Worm (Caenorhabditis elegans) whole organism, early embryonic: ENCODE results near the gene C25F9.13.

Experiments
- B0310.2 ChIP-seq: sonication (generic microtip); optimal IDR thresholded peaks from 2 replicates; lab custom pipeline; 2016; ENCODE audit warnings: mild to moderate bottlenecking, missing genetic modification characterization, missing compliant biosample characterization
- F13C5.2 ChIP-seq: sonication (generic microtip); optimal IDR thresholded peaks from 2 replicates; lab custom pipeline; 2017; ENCODE audit warnings: mild to moderate bottlenecking, missing genetic modification characterization, inconsistent platforms, missing compliant biosample characterization
- aly-1 ChIP-seq: sonication (generic microtip); optimal IDR thresholded peaks from 2 replicates; lab custom pipeline; 2016; ENCODE audit warnings: missing genetic modification characterization, missing compliant biosample characterization
- ama-1 ChIP-seq: fragments of 150-350 bp; optimal IDR thresholded peaks from 2 replicates; lab custom pipeline; 2014
- ceh-13 ChIP-seq: fragments of 200-800 bp; sonication (Bioruptor generic); optimal IDR thresholded peaks from 2 replicates; lab custom pipeline; 2018; ENCODE audit warnings: mild to moderate bottlenecking, missing genetic modification characterization, missing compliant biosample characterization
- ceh-36 ChIP-seq: sonication (generic microtip); optimal IDR thresholded peaks from 2 replicates; lab custom pipeline; 2016; ENCODE audit warnings: missing genetic modification characterization, inconsistent platforms, missing compliant biosample characterization
- ets-7 ChIP-seq: sonication (generic microtip); optimal IDR thresholded peaks from 2 replicates; lab custom pipeline; 2016; ENCODE audit warnings: missing genotype, missing genetic modification characterization, missing compliant biosample characterization
- flt-1 ChIP-seq: fragments of 200-800 bp; sonication (Bioruptor generic); IDR thresholded peaks from 2 replicates; pipeline ENCODE4 v1.3.6; 2022; ENCODE audit warnings: missing genetic modification characterization, missing compliant biosample characterization
- hmbx-1 ChIP-seq: sonication (generic microtip); optimal IDR thresholded peaks from 2 replicates; lab custom pipeline; 2016; ENCODE audit warnings: mild to moderate bottlenecking, missing genetic modification characterization, missing compliant biosample characterization
- hmg-4 ChIP-seq: fragments of 200-800 bp; sonication (Bioruptor generic); optimal IDR thresholded peaks from 2 replicates; lab custom pipeline; 2018; ENCODE audit warnings: mild to moderate bottlenecking, missing genetic modification characterization, missing compliant biosample characterization
- hnd-1 ChIP-seq: sonication (generic microtip); optimal IDR thresholded peaks from 2 replicates; lab custom pipeline; 2016; ENCODE audit warnings: missing genetic modification characterization, missing compliant biosample characterization
- pes-1 ChIP-seq: fragments of 200-800 bp; sonication (Bioruptor generic); IDR thresholded peaks from 2 replicates; pipeline ENCODE4 v1.3.6; 2022; ENCODE audit warnings: missing genetic modification reagents, missing genetic modification characterization, missing compliant biosample characterization
- scrt-1 ChIP-seq: fragments of 200-800 bp; sonication (Bioruptor generic); IDR thresholded peaks from 2 replicates; pipeline ENCODE4 v1.3.6; 2022; ENCODE audit warnings: missing genetic modification characterization, missing compliant biosample characterization
- sea-1 ChIP-seq: fragments of 200-800 bp; sonication (Bioruptor generic); conservative IDR thresholded peaks from 2 replicates; pipeline ENCODE4 v1.3.6; 2022; ENCODE audit warnings: missing genetic modification characterization, missing compliant biosample characterization
- tbx-11 ChIP-seq: fragments of 200-800 bp; sonication (Bioruptor generic); IDR thresholded peaks from 2 replicates; pipeline ENCODE4 v1.3.6; 2022; ENCODE audit warnings: missing genetic modification characterization, missing compliant biosample characterization
- tbx-37 ChIP-seq: fragments of 200-800 bp; sonication (Bioruptor generic); conservative IDR thresholded peaks from 2 replicates; pipeline ENCODE4 v1.3.6; 2022; ENCODE audit warnings: missing genetic modification reagents, missing genetic modification characterization, missing compliant biosample characterization
- tra-4 ChIP-seq: sonication (generic microtip); optimal IDR thresholded peaks from 2 replicates; lab custom pipeline; 2017; ENCODE audit warnings: missing genetic modification characterization, missing compliant biosample characterization

C25F9.13 gene

DNA sequence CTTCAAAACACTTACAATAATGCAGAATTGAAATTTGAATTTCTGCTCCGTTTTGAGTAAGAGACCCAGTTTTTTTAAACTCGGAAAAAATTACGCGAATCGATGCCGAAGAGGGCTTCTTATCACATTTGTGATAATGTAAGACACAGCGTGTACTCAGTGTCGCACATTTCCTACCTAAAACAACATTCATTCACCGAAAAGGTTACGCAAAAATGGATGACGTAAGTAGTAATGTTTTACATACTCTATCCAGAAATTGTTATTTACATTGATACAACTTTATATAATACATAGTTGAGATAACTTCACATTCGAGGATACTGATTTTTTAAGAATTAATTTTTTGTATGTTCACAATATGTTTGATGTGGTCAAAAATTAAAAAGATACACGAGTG, 17.7 kb upstream of the C25F9.13 start, which contains the start of the genes C25F9.4 and C25F9.9:
Gene C25F9.4 (minus strand): TSS at position 101 of the 400 bp plus-strand sequence.
Gene C25F9.9 (plus strand): TSS at position 137 of the 400 bp plus-strand sequence.
- TF ChIP-seq B0310.2 (tag; lab: Kevin White, UChicago) (no peak), aly-1 (no peak), hmbx-1 (tag; lab: Kevin White, UChicago) (no peak), F13C5.2 (tag; lab: Kevin White, UChicago) (no peak), ama-1 (lab: Kevin White, UChicago) (no peak)

- no peak for TF ChIP-seq ceh-13 (GFP tag; lab: Kevin White, UChicago)
- TF ChIP-seq flt-1 (GFP tag; lab: Robert Waterston, UW), result no peak
- no peak for TF ChIP-seq F13C5.2 (tag; lab: Kevin White, UChicago)
- TF ChIP-seq ets-7, result no peak
- TF ChIP-seq ceh-36 (tag; lab: Kevin White, UChicago), result no peak
- TF ChIP-seq sea-1 (GFP tag; lab: Robert Waterston, UW), result no peak
Observed at ce11 chrV:19410663-19411062, 11.9 kb upstream of the C25F9.13 start, which contains the start of gene C25F9.5. Gene C25F9.5, minus strand, starts transcription at chrV:19410857.

DNA sequence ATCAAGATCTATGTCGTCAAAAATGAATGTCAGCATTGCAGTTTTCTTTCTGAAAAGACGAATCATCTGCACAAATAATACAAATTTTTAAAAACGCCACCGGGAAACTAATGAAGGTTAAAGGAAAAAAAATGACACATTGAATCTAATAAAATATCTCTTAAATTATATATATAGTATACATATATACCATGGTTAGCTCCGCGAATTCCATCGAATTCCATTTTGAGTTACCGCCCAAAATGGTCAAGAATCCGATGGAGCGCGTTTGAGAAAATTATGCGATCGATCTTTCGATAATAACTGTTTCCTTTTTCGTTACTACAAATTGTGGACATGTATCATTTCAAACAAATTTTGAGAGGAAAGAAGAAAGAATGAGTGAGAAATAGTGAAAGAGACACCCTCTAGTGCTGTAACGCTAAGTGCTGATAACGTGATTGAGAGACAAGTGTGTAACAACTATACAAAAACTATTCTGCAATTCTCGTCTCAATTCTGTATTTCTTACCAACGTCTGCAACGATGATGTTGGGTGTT, 6.6 kb upstream of the C25F9.13 start, which contains the start of the genes C25F9.6 and C25F9.10:
Gene C25F9.6 (minus strand): TSS at position 51 of the 540 bp plus-strand sequence.
Gene C25F9.10 (plus strand): TSS at position 454 of the 540 bp plus-strand sequence.
- TF ChIP-seq scrt-1 (GFP tag; lab: Robert Waterston, UW) (no peak), tra-4 (no peak), hmg-4 (GFP tag; lab: Kevin White, UChicago) (no peak), sea-1 (GFP tag; lab: Robert Waterston, UW) (no peak), ceh-13 (GFP tag; lab: Kevin White, UChicago) (no peak), flt-1 (GFP tag; lab: Robert Waterston, UW) (no peak), ama-1 (lab: Kevin White, UChicago) (no peak), tbx-37 (GFP tag; lab: Robert Waterston, UW) (no peak), F13C5.2 (tag; lab: Kevin White, UChicago) (no peak), ceh-36 (tag; lab: Kevin White, UChicago) (no peak), pes-1 (no peak), hnd-1 (no peak), B0310.2 (tag; lab: Kevin White, UChicago) (no peak), tbx-11 (GFP tag; lab: Robert Waterston, UW) (no peak)

DNA sequence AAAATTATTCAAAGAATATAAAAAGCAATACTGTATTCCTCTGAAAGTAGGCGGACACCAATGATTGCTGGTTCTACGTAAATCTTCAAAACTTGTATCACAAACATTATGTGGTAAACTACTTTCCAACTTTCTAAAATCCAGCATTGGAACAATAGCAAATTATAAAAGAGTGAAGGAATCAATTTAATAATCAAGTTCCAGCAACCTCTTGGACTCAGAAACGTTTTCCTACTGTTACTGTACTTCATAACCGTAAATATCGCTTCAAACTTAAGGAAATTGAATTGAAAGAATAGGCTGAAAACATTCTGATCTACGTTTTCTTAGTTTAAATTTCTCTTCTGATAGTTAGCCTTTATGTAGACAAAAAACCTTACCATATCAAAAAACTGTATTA, 4.8 kb upstream of the C25F9.13 start:
- no peak for TF ChIP-seq hmbx-1 (tag; lab: Kevin White, UChicago)
- no peak for TF ChIP-seq tbx-37 (GFP tag; lab: Robert Waterston, UW)
- no peak for TF ChIP-seq ceh-36 (tag; lab: Kevin White, UChicago)
- no peak for TF ChIP-seq flt-1 (GFP tag; lab: Robert Waterston, UW)
- no peak for TF ChIP-seq hmg-4 (GFP tag; lab: Kevin White, UChicago)
- no peak for TF ChIP-seq tbx-11 (GFP tag; lab: Robert Waterston, UW)
- no peak for TF ChIP-seq hnd-1

ce11 chrV:19402855-19403254, 4.1 kb upstream of the C25F9.13 start, which contains the start of gene C25F9.12:
Gene C25F9.12, minus strand, starts transcription at chrV:19402955.
- TF ChIP-seq ama-1 (lab: Kevin White, UChicago), result no peak
- TF ChIP-seq aly-1, result no peak
- no peak for TF ChIP-seq sea-1 (GFP tag; lab: Robert Waterston, UW)
- TF ChIP-seq ceh-36 (tag; lab: Kevin White, UChicago), result no peak
- no peak for TF ChIP-seq hmbx-1 (tag; lab: Kevin White, UChicago)
- no peak for TF ChIP-seq tra-4
- TF ChIP-seq scrt-1 (GFP tag; lab: Robert Waterston, UW), result no peak
- TF ChIP-seq pes-1, result no peak
- TF ChIP-seq hnd-1, result no peak
- no peak for TF ChIP-seq flt-1 (GFP tag; lab: Robert Waterston, UW)
- TF ChIP-seq ets-7, result no peak
- TF ChIP-seq ceh-13 (GFP tag; lab: Kevin White, UChicago), result no peak
- TF ChIP-seq hmg-4 (GFP tag; lab: Kevin White, UChicago), result no peak

DNA sequence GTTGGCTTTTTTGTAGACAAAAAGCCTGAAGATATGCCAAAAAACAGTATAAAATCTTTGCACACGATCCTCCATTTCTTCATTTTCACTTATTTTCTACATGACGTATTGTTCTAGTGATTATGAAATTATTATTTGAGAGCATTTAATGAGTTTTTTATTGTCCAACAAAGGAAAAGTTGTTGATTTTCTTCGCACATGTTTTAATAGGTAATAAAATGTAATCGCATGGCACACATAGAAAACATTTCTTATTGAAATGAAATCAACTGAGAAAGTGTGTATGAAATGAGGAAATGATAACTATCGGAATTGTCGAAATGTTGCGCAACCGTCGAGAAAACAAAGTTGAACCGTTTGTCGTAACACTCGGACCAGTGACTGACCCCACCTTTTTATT, 2.6 kb upstream of the C25F9.13 start:
- TF ChIP-seq F13C5.2 (tag; lab: Kevin White, UChicago) (no peak), ama-1 (lab: Kevin White, UChicago) (no peak), hmg-4 (GFP tag; lab: Kevin White, UChicago) (no peak), hmbx-1 (tag; lab: Kevin White, UChicago) (no peak), aly-1 (no peak), tbx-37 (GFP tag; lab: Robert Waterston, UW) (no peak)

ce11 chrV:19400619-19401018, 1.8 kb upstream of the C25F9.13 start, which contains the start of gene srw-86:
Gene srw-86, minus strand, starts transcription at chrV:19400719.
- no peak for TF ChIP-seq scrt-1 (GFP tag; lab: Robert Waterston, UW)
- no peak for TF ChIP-seq pes-1
- TF ChIP-seq hmbx-1 (tag; lab: Kevin White, UChicago), result no peak
- no peak for TF ChIP-seq flt-1 (GFP tag; lab: Robert Waterston, UW)
- no peak for TF ChIP-seq F13C5.2 (tag; lab: Kevin White, UChicago)

ce11 chrV:19398396-19398795, 386 bp downstream of the C25F9.13 start:
- no peak for TF ChIP-seq sea-1 (GFP tag; lab: Robert Waterston, UW)
- TF ChIP-seq tbx-37 (GFP tag; lab: Robert Waterston, UW), result no peak
- TF ChIP-seq flt-1 (GFP tag; lab: Robert Waterston, UW), result no peak
- no peak for TF ChIP-seq ama-1 (lab: Kevin White, UChicago)
- no peak for TF ChIP-seq tra-4
- no peak for TF ChIP-seq F13C5.2 (tag; lab: Kevin White, UChicago)
- no peak for TF ChIP-seq scrt-1 (GFP tag; lab: Robert Waterston, UW)
- no peak for TF ChIP-seq hmbx-1 (tag; lab: Kevin White, UChicago)
- no peak for TF ChIP-seq ceh-36 (tag; lab: Kevin White, UChicago)
- no peak for TF ChIP-seq hmg-4 (GFP tag; lab: Kevin White, UChicago)
- no peak for TF ChIP-seq B0310.2 (tag; lab: Kevin White, UChicago)
- TF ChIP-seq aly-1, result no peak
